Worm (Caenorhabditis elegans) whole organism, mixed stage, embryonic: ENCODE measurements around the gene fipr-16.

Experiments
- M03D4.4 ChIP-seq: sonication (generic microtip); optimal IDR thresholded peaks from 2 replicates; lab custom pipeline; 2017; ENCODE audit warnings: mild to moderate bottlenecking, missing genetic modification characterization, missing compliant biosample characterization
- bed-3 ChIP-seq: fragments of 200-800 bp; sonication (Bioruptor generic); optimal IDR thresholded peaks from 3 replicates; lab custom pipeline; 2018; ENCODE audit warnings: mild to moderate bottlenecking, missing genetic modification characterization, moderate library complexity, missing compliant biosample characterization
- blmp-1 ChIP-seq: fragments of 150-350 bp; optimal IDR thresholded peaks from 2 replicates; lab custom pipeline; 2014; ENCODE audit warnings: missing biosample characterization, missing genetic modification characterization
- ceh-39 ChIP-seq: fragments of 150-350 bp; optimal IDR thresholded peaks from 2 replicates; lab custom pipeline; 2014; ENCODE audit warnings: missing biosample characterization, missing genetic modification characterization
- ceh-43 ChIP-seq: fragments of 200-800 bp; sonication (Bioruptor generic); optimal IDR thresholded peaks from 2 replicates; lab custom pipeline; 2018; ENCODE audit warnings: mild to moderate bottlenecking, missing genetic modification characterization, moderate library complexity, missing compliant biosample characterization
- ceh-83 ChIP-seq: fragments of 200-800 bp; sonication (Bioruptor generic); optimal IDR thresholded peaks from 2 replicates; lab custom pipeline; 2018; ENCODE audit warnings: mild to moderate bottlenecking, missing genetic modification characterization, missing compliant biosample characterization
- ces-1 ChIP-seq: fragments of 150-350 bp; optimal IDR thresholded peaks from 2 replicates; lab custom pipeline; 2014; ENCODE audit warnings: missing biosample characterization, missing genetic modification reagents, missing genetic modification characterization
- drap-1 ChIP-seq: fragments of 200-800 bp; sonication (Bioruptor generic); optimal IDR thresholded peaks from 3 replicates; lab custom pipeline; 2018; ENCODE audit warnings: mild to moderate bottlenecking, missing genetic modification characterization, missing compliant biosample characterization
- elt-1 ChIP-seq: sonication (generic microtip); optimal IDR thresholded peaks from 2 replicates; lab custom pipeline; 2017; ENCODE audit warnings: missing genetic modification characterization, mild to moderate bottlenecking, missing compliant biosample characterization, antibody characterized with exemption, moderate library complexity, borderline replicate concordance; ENCODE audit not compliant: insufficient read depth
- elt-3 ChIP-seq: fragments of 150-350 bp; optimal IDR thresholded peaks from 2 replicates; lab custom pipeline; 2014; ENCODE audit warnings: missing biosample characterization, missing genetic modification characterization
- flh-1 ChIP-seq: fragments of 200-800 bp; sonication (Bioruptor generic); optimal IDR thresholded peaks from 2 replicates; lab custom pipeline; 2018; ENCODE audit warnings: mild to moderate bottlenecking, missing genetic modification characterization, moderate library complexity, missing compliant biosample characterization
- hlh-1 ChIP-seq: fragments of 150-350 bp; optimal IDR thresholded peaks from 2 replicates; lab custom pipeline; 2014; ENCODE audit warnings: missing biosample characterization, missing genetic modification reagents, missing genetic modification characterization
- lin-32 ChIP-seq: fragments of 200-800 bp; sonication (Bioruptor generic); optimal IDR thresholded peaks from 2 replicates; lab custom pipeline; 2018; ENCODE audit warnings: mild to moderate bottlenecking, missing genetic modification characterization, missing compliant biosample characterization
- lsy-2 ChIP-seq: fragments of 150-350 bp; optimal IDR thresholded peaks from 2 replicates; lab custom pipeline; 2014; ENCODE audit warnings: missing biosample characterization, missing genetic modification characterization
- mab-5 ChIP-seq: fragments of 150-350 bp; optimal IDR thresholded peaks from 2 replicates; lab custom pipeline; 2014; ENCODE audit warnings: missing biosample characterization, missing genetic modification characterization
- mls-2 ChIP-seq: sonication (generic microtip); optimal IDR thresholded peaks from 2 replicates; lab custom pipeline; 2016; ENCODE audit warnings: mild to moderate bottlenecking, missing genetic modification characterization, moderate library complexity, missing compliant biosample characterization
- nhr-12 ChIP-seq: fragments of 150-350 bp; optimal IDR thresholded peaks from 2 replicates; lab custom pipeline; 2014; ENCODE audit warnings: missing biosample characterization, missing genetic modification characterization
- nhr-2 ChIP-seq: fragments of 150-350 bp; optimal IDR thresholded peaks from 2 replicates; lab custom pipeline; 2014; ENCODE audit warnings: missing biosample characterization, missing genetic modification characterization
- nhr-237 ChIP-seq: fragments of 150-350 bp; optimal IDR thresholded peaks from 2 replicates; lab custom pipeline; 2014; ENCODE audit warnings: missing biosample characterization, missing genetic modification characterization
- nhr-76 ChIP-seq: sonication (generic microtip); optimal IDR thresholded peaks from 2 replicates; lab custom pipeline; 2017; ENCODE audit warnings: missing biosample characterization, missing genetic modification characterization
- pha-4 ChIP-seq: fragments of 150-350 bp; optimal IDR thresholded peaks from 2 replicates; lab custom pipeline; 2018; ENCODE audit warnings: missing biosample characterization, missing genetic modification reagents, missing genetic modification characterization
- sem-2 ChIP-seq: fragments of 200-800 bp; sonication (Bioruptor generic); optimal IDR thresholded peaks from 2 replicates; lab custom pipeline; 2018; ENCODE audit warnings: mild to moderate bottlenecking, missing genetic modification characterization, missing compliant biosample characterization
- snpc-4 ChIP-seq: fragments of 150-350 bp; optimal IDR thresholded peaks from 2 replicates; lab custom pipeline; 2014; ENCODE audit warnings: missing biosample characterization, missing genetic modification characterization
- sptf-1 ChIP-seq: sonication (generic microtip); optimal IDR thresholded peaks from 2 replicates; lab custom pipeline; 2017; ENCODE audit warnings: mild to moderate bottlenecking, missing genetic modification characterization, moderate library complexity, missing compliant biosample characterization
- tbx-8 ChIP-seq: fragments of 200-800 bp; sonication (Bioruptor generic); optimal IDR thresholded peaks from 2 replicates; lab custom pipeline; 2018; ENCODE audit warnings: mild to moderate bottlenecking, missing genetic modification characterization, moderate library complexity, missing compliant biosample characterization
- unc-39 ChIP-seq: fragments of 150-350 bp; optimal IDR thresholded peaks from 2 replicates; lab custom pipeline; 2014; ENCODE audit warnings: missing biosample characterization, missing genetic modification characterization
- zip-8 ChIP-seq: fragments of 150-350 bp; optimal IDR thresholded peaks from 2 replicates; lab custom pipeline; 2014; ENCODE audit warnings: missing biosample characterization, missing genetic modification characterization
- ztf-11 ChIP-seq: fragments of 150-350 bp; optimal IDR thresholded peaks from 2 replicates; lab custom pipeline; 2014; ENCODE audit warnings: missing biosample characterization, missing genetic modification characterization

Gene fipr-16

DNA sequence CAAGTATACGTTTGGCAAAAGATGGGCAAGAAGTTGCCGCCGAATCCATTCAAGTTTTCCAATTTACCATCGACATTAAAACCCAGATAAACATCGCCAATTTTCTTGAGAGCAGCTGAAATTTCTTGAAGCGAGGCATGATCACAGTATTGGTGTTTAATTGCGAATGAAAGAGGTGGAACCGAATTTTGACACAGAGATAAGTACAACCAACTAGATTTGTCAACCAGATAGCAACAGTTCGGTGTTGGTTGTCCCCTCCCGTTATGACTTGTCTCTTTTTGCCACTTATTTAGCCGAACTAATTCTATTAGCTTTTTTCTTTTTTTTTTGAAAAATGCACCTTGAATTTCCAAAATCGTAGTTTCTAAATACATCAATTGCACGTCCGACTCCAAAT, 12.4 kb downstream of the fipr-16 start:
- TF ChIP-seq ces-1 (GFP tag; lab: Kevin White, UChicago) (no peak), ceh-43 (GFP tag; lab: Kevin White, UChicago) (no peak), snpc-4 (tag; lab: Kevin White, UChicago) (no peak), lin-32 (GFP tag; lab: Kevin White, UChicago) (no peak), zip-8 (tag; lab: Kevin White, UChicago) (no peak), drap-1 (no peak), hlh-1 (tag; lab: Kevin White, UChicago) (no peak), flh-1 (GFP tag; lab: Kevin White, UChicago) (no peak)

DNA sequence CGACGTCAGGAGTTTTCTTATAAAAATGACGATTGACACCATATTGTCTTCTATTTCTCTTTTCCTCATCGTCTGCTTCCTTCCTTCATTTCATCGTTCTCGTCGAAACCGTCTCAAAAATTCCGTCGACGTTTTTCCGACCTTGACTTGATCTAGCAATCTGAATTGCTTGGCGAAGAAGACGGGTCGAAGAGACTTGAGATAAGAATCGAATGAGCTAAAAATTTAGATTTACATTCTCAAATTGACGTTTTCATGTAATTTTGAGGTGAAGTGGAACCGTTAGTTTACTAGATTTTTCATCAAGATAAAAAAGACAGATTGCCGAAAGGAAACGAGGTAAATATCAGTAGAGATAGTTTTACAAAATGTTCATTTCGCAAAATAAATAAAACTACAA, 13.2 kb downstream of the fipr-16 start:
- TF ChIP-seq blmp-1 (tag; lab: Kevin White, UChicago) (no peak), ceh-43 (GFP tag; lab: Kevin White, UChicago) (no peak), sptf-1 (tag; lab: Kevin White, UChicago) (no peak), flh-1 (GFP tag; lab: Kevin White, UChicago) (no peak), lsy-2 (tag; lab: Kevin White, UChicago) (no peak), M03D4.4 (tag; lab: Kevin White, UChicago) (no peak), mls-2 (tag; lab: Kevin White, UChicago) (no peak), ceh-83 (no peak), snpc-4 (tag; lab: Kevin White, UChicago) (no peak), nhr-2 (tag; lab: Kevin White, UChicago) (no peak), nhr-12 (no peak), lin-32 (GFP tag; lab: Kevin White, UChicago) (no peak), nhr-237 (tag; lab: Kevin White, UChicago) (no peak), ceh-39 (tag; lab: Kevin White, UChicago) (no peak), bed-3 (no peak), elt-1 (no peak), sem-2 (no peak), zip-8 (tag; lab: Kevin White, UChicago) (no peak), unc-39 (tag; lab: Kevin White, UChicago) (no peak)
- TF ChIP-seq, all 35 proteins: peak for 0

DNA sequence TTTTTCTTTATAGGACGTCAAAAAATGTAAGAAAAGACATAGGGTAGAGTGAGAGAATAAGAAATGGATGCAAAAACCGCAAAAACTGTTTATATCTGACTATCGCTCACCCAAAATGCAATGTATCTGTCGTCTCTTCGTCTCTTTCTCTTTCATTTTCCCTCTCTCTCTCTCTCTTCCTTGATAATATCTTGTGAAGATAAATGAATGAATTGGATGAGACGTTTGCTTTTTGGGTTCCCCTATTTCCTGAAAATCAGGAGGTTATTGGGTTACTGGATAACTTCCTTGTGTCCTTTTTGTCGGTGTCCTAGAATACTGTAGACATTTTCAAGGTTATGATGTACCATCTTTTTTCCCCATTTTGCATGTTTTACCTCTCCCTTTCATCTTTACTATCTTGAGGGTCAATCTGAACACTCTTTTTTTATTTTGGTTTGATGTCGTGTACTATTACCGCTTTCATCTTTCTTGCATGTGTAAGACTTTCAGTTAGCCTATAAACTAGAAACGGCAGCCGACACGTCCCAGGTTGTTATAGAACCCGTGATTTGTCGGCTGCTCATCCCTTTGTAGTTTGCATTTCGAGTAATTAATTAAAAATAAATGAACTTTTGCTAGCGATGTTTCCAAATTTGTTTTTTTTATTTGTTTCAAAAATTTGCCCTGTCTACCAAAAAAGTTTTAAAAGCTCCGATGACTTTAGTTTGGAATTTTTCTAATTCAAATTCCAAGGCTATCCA, 15.3 kb downstream of the fipr-16 start:
- TF ChIP-seq nhr-12 (no peak), snpc-4 (tag; lab: Kevin White, UChicago) (no peak), ces-1 (GFP tag; lab: Kevin White, UChicago) (peak; percentile 2), blmp-1 (tag; lab: Kevin White, UChicago) (no peak), tbx-8 (GFP tag; lab: Kevin White, UChicago) (no peak), nhr-76 (tag; lab: Kevin White, UChicago) (no peak), elt-1 (peak; percentile 65), flh-1 (GFP tag; lab: Kevin White, UChicago) (no peak), pha-4 (tag; lab: Kevin White, UChicago) (no peak), nhr-237 (tag; lab: Kevin White, UChicago) (no peak), nhr-2 (tag; lab: Kevin White, UChicago) (no peak), lsy-2 (tag; lab: Kevin White, UChicago) (no peak), zip-8 (tag; lab: Kevin White, UChicago) (no peak)

DNA sequence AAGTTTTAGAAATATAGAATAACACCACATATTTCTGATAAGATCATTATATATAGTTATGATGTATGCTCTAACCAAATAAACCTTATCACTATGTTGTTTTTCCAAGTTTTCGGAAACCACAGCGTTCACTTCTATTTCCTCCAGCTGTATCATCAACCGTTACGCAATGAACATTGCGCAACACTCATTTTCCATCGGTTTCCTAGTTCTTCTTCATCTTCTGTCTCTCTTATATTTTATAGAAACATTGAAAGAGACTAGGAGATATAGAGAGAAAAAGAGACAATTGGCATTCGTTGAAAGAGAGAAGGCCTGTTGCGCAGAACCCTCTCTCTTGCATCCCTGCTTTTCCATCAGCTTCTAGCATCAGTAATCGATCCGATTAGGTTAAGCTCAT, 16.5 kb downstream of the fipr-16 start:
- no peak for TF ChIP-seq ztf-11
- peak; percentile 97 for TF ChIP-seq zip-8 (tag; lab: Kevin White, UChicago)

DNA sequence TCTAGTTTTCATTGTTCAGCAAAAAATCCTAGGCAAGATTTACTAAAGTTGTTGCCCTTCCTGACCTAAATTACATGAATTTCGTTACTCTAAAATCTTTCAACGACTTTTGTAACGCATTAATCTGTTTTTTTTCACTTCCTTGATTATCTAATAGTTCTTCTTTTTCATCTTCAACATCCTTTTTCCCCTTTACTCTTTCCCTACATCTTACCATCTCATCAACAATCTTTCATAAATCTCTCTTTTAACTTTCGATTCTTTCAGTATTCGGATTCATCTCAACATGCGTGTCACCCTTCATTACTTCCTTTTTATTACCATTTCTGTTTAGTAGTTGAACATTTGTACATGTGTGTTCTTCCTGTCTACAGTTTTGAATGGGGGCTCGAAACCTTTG, 16.9 kb downstream of the fipr-16 start:
- no peak for TF ChIP-seq mab-5
- no peak for TF ChIP-seq elt-3
- no peak for TF ChIP-seq flh-1 (GFP tag; lab: Kevin White, UChicago)
- TF ChIP-seq lin-32 (GFP tag; lab: Kevin White, UChicago): no peak
- TF ChIP-seq ces-1 (GFP tag; lab: Kevin White, UChicago): no peak
- TF ChIP-seq tbx-8 (GFP tag; lab: Kevin White, UChicago): no peak

DNA sequence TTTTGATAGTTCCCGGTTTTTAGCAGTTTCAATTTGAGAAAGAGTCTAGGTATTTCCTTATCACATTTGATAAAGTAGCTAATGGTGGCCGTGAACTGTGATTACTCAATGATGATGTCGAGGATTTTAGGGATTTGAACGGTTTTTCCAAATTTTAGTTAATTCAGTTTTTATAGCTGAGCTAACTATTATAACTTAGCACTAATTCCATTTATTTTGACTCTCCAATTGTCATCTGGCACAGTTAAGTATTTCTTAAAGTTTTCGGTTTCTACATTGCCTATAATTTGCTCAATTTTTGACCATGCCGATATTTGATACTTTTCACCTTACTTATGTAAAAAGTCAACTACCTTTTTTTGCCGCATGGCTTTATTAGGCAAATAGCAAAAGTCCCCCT, 17.5 kb downstream of the fipr-16 start:
- TF ChIP-seq ceh-43 (GFP tag; lab: Kevin White, UChicago): no peak
